Fruit fly (Drosophila melanogaster): Measurements from ENCODE around the gene Pgant35A.

DNA sequence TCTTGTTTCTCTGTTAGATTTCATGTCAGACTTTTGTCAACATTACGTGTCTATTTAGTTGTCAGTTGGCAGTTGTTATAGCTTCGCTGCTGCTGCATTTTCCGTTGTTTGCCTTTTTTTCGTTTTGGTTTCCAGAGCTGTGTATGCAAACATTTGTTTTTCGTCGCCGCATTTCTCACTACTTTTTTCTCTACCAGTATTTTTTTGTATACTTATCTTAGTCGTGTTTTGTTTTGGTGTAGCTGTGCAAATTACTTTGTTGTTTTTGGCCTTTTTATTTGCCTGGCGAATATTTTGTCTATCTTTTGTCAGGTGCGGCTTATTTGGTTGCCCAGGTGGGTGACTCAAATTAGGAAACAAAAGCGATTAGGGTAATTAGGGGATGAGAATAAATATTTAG is 39.5 kb downstream of the Pgant35A start:
- TF ChIP-seq pan (optimal IDR thresholded peaks at IDR 0.05) (no peak), psq (optimal IDR thresholded peaks at IDR 0.05) (no peak), EcR (GFP tag; optimal IDR thresholded peaks at IDR 0.05) (no peak), usp (GFP tag; optimal IDR thresholded peaks at IDR 0.05) (no peak), Dll (optimal IDR thresholded peaks at IDR 0.05) (no peak)
